Worm (Caenorhabditis elegans) whole organism, L3 larva: Measurements from ENCODE around the gene F02E11.7.

Experiments used
- ama-1 ChIP-seq: fragments of 150-350 bp; optimal IDR thresholded peaks from 2 replicates; lab custom pipeline; 2018
- egl-27 ChIP-seq: sonication (generic microtip); optimal IDR thresholded peaks from 4 replicates; lab custom pipeline; 2017; ENCODE audit warnings: missing biosample characterization, missing genetic modification reagents, missing genetic modification characterization
- elt-3 ChIP-seq, 3 experiments: fragments of 150-350 bp in 1 of 3; sonication (generic microtip) in 2 of 3; optimal IDR thresholded peaks; 2 replicates in 2 of 3; 4 replicates in 1 of 3; lab custom pipeline; 2014 to 2017; ENCODE audit warnings: missing biosample characterization in 3 of 3, missing genetic modification characterization in 3 of 3
- fos-1 ChIP-seq: fragments of 150-350 bp; optimal IDR thresholded peaks from 2 replicates; lab custom pipeline; 2014; ENCODE audit warnings: missing biosample characterization, missing genetic modification characterization
- lin-39 ChIP-seq: fragments of 150-350 bp; optimal IDR thresholded peaks from 2 replicates; lab custom pipeline; 2018; ENCODE audit warnings: missing biosample characterization, missing genetic modification reagents, missing genetic modification characterization
- mdl-1 ChIP-seq: fragments of 150-350 bp; optimal IDR thresholded peaks from 2 replicates; lab custom pipeline; 2014; ENCODE audit warnings: missing biosample characterization, missing genetic modification characterization
- nfya-1 ChIP-seq: sonication (generic microtip); optimal IDR thresholded peaks from 2 replicates; lab custom pipeline; 2017; ENCODE audit warnings: missing genetic modification characterization, mild to moderate bottlenecking, missing compliant biosample characterization, antibody characterized with exemption, moderate library complexity; ENCODE audit not compliant: insufficient read depth
- nhr-12 ChIP-seq: fragments of 150-350 bp; optimal IDR thresholded peaks from 2 replicates; lab custom pipeline; 2014; ENCODE audit warnings: missing biosample characterization, missing genetic modification characterization
- nhr-43 ChIP-seq: sonication (generic microtip); optimal IDR thresholded peaks from 2 replicates; lab custom pipeline; 2016; ENCODE audit warnings: mild to moderate bottlenecking, missing genetic modification characterization, missing compliant biosample characterization; ENCODE audit not compliant: poor library complexity, severe bottlenecking
- unc-39 ChIP-seq: sonication (generic microtip); optimal IDR thresholded peaks from 4 replicates; lab custom pipeline; 2017; ENCODE audit warnings: missing biosample characterization, missing genetic modification characterization
- zag-1 ChIP-seq: fragments of 150-350 bp; optimal IDR thresholded peaks from 2 replicates; lab custom pipeline; 2014; ENCODE audit warnings: missing biosample characterization, missing genetic modification characterization

DNA sequence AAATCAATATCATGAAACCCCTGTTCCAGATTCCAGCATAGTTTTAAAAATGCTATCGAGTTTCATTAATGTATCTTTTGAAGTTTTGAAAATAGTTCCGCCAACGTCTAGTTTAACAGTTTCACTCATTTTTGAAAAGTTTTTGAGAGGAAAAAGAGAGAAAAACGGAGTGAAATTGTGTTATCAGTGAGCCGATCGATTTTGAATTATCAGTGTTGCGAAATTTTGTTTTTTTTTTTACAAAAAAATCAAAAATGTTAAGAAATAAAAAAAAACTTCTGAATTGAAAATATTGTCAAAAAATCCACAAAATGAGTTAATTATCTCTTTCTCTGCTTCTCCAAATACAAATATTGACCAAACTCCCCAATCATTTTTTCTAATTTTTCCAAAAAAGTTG lies 44.8 kb upstream of the F02E11.7 start, which contains the start of gene ZC239.13:
- TF ChIP-seq ama-1 (lab: Kevin White, UChicago) (no peak), nhr-12 (tag; lab: Kevin White, UChicago) (no peak), zag-1 (tag; lab: Kevin White, UChicago) (no peak), elt-3 (tag; optimal IDR thresholded peaks at IDR 0.05; lab: Kevin White, UChicago) (no peak), nhr-43 (tag; lab: Kevin White, UChicago) (no peak), lin-39 (tag; lab: Kevin White, UChicago) (no peak), nfya-1 (tag; lab: Kevin White, UChicago) (no peak), mdl-1 (tag; lab: Kevin White, UChicago) (no peak), egl-27 (tag; lab: Kevin White, UChicago) (no peak), unc-39 (no peak), fos-1 (tag; lab: Kevin White, UChicago) (no peak)
